Fruit fly (Drosophila melanogaster): Measurements from ENCODE around the gene CG12099.

CG12099 gene

DNA sequence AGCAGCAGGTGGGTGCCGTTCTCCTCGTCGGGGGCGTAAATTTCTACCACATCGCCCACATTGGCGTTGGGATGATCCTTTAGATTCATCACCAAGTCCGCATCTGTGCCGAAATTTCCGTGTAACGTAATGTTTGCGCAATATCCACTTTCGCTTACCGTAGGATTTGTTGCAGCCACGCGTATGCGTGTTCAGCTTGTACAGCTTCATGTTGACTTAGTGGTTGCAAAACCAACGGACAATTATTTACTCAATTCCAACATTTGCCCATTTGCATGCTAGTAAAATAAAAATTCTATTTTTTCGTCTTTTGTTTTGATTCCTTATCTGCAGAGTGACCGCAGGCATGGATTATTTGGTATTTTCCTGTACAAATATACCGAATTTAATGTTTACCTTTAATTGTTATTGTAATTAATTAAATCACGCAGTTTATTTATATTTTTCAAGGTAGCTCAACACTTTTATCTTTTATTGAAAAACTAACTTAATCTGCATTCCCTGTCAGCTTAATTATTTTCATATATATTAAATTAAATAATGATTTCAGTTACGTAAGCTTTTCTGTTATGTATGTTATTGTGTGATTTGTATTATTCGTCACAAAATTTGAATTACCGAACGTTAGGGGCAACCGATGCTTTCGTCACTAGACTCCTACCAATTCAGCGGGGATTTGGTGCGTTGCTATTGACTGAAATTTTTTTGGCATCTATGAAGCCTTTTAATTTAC, 24.4 kb downstream of the CG12099 start, which contains the start of gene Iml1 (continued):
- TF ChIP-seq Hsf (GFP tag; optimal IDR thresholded peaks at IDR 0.05) (no peak), crol (GFP tag; IDR thresholded peaks at IDR 0.05) (no peak), CG10654 (GFP tag; optimal IDR thresholded peaks at IDR 0.05) (peak; percentile 35), CG4820 (GFP tag; optimal IDR thresholded peaks at IDR 0.05) (peak; percentile 27), CG10462 (GFP tag; optimal IDR thresholded peaks at IDR 0.05) (no peak), CG2199 (GFP tag; IDR thresholded peaks at IDR 0.05) (no peak), Chrac-16 (GFP tag; optimal IDR thresholded peaks at IDR 0.05) (peak; percentile 10), CG4424 (GFP tag; optimal IDR thresholded peaks at IDR 0.05) (peak; percentile 61), psq (GFP tag; optimal IDR thresholded peaks at IDR 0.05) (peak; percentile 79), jumu (GFP tag; optimal IDR thresholded peaks at IDR 0.05) (no peak), CG11093 (GFP tag; IDR thresholded peaks at IDR 0.05) (no peak), unc-4 (GFP tag; IDR thresholded peaks at IDR 0.05; ENCODE audit: partially characterized antibody) (no peak), otp (GFP tag; IDR thresholded peaks at IDR 0.05) (no peak), CG12391 (tag; optimal IDR thresholded peaks at IDR 0.05) (peak; percentile 68), Taf1 (GFP tag; IDR thresholded peaks at IDR 0.05) (0 out of 2 replicates have a peak, but pooled peaks have one; percentile 17), da (GFP tag; optimal IDR thresholded peaks at IDR 0.05) (no peak), CG11456 (GFP tag; IDR thresholded peaks at IDR 0.05) (peak; percentile 72), yki (optimal IDR thresholded peaks at IDR 0.05) (no peak), btn (GFP tag; optimal IDR thresholded peaks at IDR 0.05) (no peak), CG12769 (tag; optimal IDR thresholded peaks at IDR 0.05) (no peak), nom (GFP tag; optimal IDR thresholded peaks at IDR 0.05) (no peak), hth (optimal IDR thresholded peaks at IDR 0.05) (no peak), CG15073 (GFP tag; optimal IDR thresholded peaks at IDR 0.05) (no peak), onecut (GFP tag; IDR thresholded peaks at IDR 0.05) (no peak), CG42726 (GFP tag; IDR thresholded peaks at IDR 0.05; ENCODE audit: partially characterized antibody) (no peak), Mrtf (GFP tag; IDR thresholded peaks at IDR 0.05) (no peak; the same call in 2 of the 3 replicates), inv (GFP tag; IDR thresholded peaks at IDR 0.05; ENCODE audit: partially characterized antibody) (no peak), CG14441 (GFP tag; IDR thresholded peaks at IDR 0.05) (peak; percentile 60), klu (GFP tag; IDR thresholded peaks at IDR 0.05) (peak; percentile 27), CG13287 (GFP tag; IDR thresholded peaks at IDR 0.05; ENCODE audit: partially characterized antibody) (peak; percentile 25; the same call in 1 of the 2 replicates), Oli (tag; optimal IDR thresholded peaks at IDR 0.05) (peak; percentile 11), Dad (GFP tag; optimal IDR thresholded peaks at IDR 0.05) (no peak), CG1603 (tag; optimal IDR thresholded peaks at IDR 0.05) (no peak), CG10543 (GFP tag; optimal IDR thresholded peaks at IDR 0.05) (no peak), gfzf (GFP tag; optimal IDR thresholded peaks at IDR 0.05) (peak; percentile 58), tap (tag; optimal IDR thresholded peaks at IDR 0.05) (no peak), tup (GFP tag; optimal IDR thresholded peaks at IDR 0.05) (no peak), chif (GFP tag; optimal IDR thresholded peaks at IDR 0.05) (no peak), row (GFP tag; IDR thresholded peaks at IDR 0.05) (peak; percentile 83), CG2712 (tag; optimal IDR thresholded peaks at IDR 0.05) (no peak), CG5180 (GFP tag; optimal IDR thresholded peaks at IDR 0.05) (no peak), jigr1 (GFP tag; IDR thresholded peaks at IDR 0.05) (peak; percentile 44; the same call in 1 of the 3 replicates)
